Fruit fly (Drosophila melanogaster) whole organism, wandering third instar larva: ENCODE data around the gene CG5282.
A peak's percentile ranks its signal among the peaks of the same experiment; 100 is the strongest.

ENCODE experiments used
- Abd-B ChIP-seq: fragments of >200 bp; optimal IDR thresholded peaks from 2 replicates; lab custom pipeline; 2017; ENCODE audit warnings: missing biosample characterization, missing genetic modification characterization
- CG32264 ChIP-seq: fragments of 200-800 bp; sonication (Bioruptor generic); optimal IDR thresholded peaks from 2 replicates; lab custom pipeline; 2016; ENCODE audit warnings: missing biosample characterization, missing genetic modification characterization
- CG9705 ChIP-seq: fragments of 200-800 bp; sonication (Bioruptor generic); optimal IDR thresholded peaks from 2 replicates; lab custom pipeline; 2018; ENCODE audit warnings: missing biosample characterization, mild to moderate bottlenecking, missing genetic modification characterization
- CrebA ChIP-seq: fragments of 200-800 bp; sonication (Bioruptor generic); optimal IDR thresholded peaks from 2 replicates; lab custom pipeline; 2016; ENCODE audit warnings: missing biosample characterization, mild to moderate bottlenecking, missing genetic modification characterization, borderline replicate concordance
- Dfd ChIP-seq: fragments of >200 bp; optimal IDR thresholded peaks from 2 replicates; lab custom pipeline; 2017; ENCODE audit warnings: missing biosample characterization, missing genetic modification characterization
- Dif ChIP-seq: fragments of 200-275, 200-300 bp; sonication (Bioruptor generic); optimal IDR thresholded peaks from 2 replicates; lab custom pipeline; 2018; ENCODE audit warnings: missing biosample characterization, missing genetic modification characterization; ENCODE audit not compliant: partially characterized antibody
- GATAd ChIP-seq: sonication (Bioruptor generic); optimal IDR thresholded peaks from 2 replicates; lab custom pipeline; 2016; ENCODE audit warnings: missing biosample characterization, missing genetic modification characterization
- Hnf4 ChIP-seq: fragments of 200-800 bp; sonication (Bioruptor generic); optimal IDR thresholded peaks from 2 replicates; lab custom pipeline; 2016; ENCODE audit warnings: missing biosample characterization, mild to moderate bottlenecking, missing genetic modification characterization
- Hr83 ChIP-seq: fragments of 200-300 bp; sonication (Bioruptor generic); optimal IDR thresholded peaks from 2 replicates; lab custom pipeline; 2016; ENCODE audit warnings: missing biosample characterization, mild to moderate bottlenecking, missing genetic modification characterization, moderate library complexity; ENCODE audit not compliant: poor library complexity, severe bottlenecking
- Jra ChIP-seq: sonication (Bioruptor generic); optimal IDR thresholded peaks from 2 replicates; lab custom pipeline; 2016; ENCODE audit warnings: missing biosample characterization, missing genetic modification characterization
- Mio ChIP-seq: sonication (Bioruptor generic); optimal IDR thresholded peaks from 2 replicates; lab custom pipeline; 2016; ENCODE audit warnings: missing biosample characterization, missing genetic modification characterization
- Myc ChIP-seq: fragments of >200 bp; optimal IDR thresholded peaks from 2 replicates; lab custom pipeline; 2017
- N ChIP-seq: fragments of >200 bp; optimal IDR thresholded peaks from 2 replicates; lab custom pipeline; 2018; ENCODE audit warnings: missing biosample characterization, missing external identifiers, missing genetic modification characterization
- OdsH ChIP-seq: fragments of 200-800 bp; sonication (Bioruptor generic); optimal IDR thresholded peaks from 2 replicates; lab custom pipeline; 2016; ENCODE audit warnings: missing biosample characterization, mild to moderate bottlenecking, missing genetic modification characterization
- Rel ChIP-seq, 2 experiments: fragments of 200-800 bp; sonication (Bioruptor generic) in 1 of 2; optimal IDR thresholded peaks; 2 replicates in 1 of 2; 3 replicates in 1 of 2; lab custom pipeline; 2016 to 2019; ENCODE audit warnings: mild to moderate bottlenecking in 2 of 2, missing biosample characterization in 2 of 2, missing genetic modification characterization in 2 of 2, moderate library complexity in 1 of 2
- Sp1 ChIP-seq: fragments of 200-800 bp; sonication (Bioruptor generic); optimal IDR thresholded peaks from 3 replicates; lab custom pipeline; 2019; ENCODE audit warnings: missing biosample characterization, mild to moderate bottlenecking, missing genetic modification characterization, moderate library complexity
- Vsx2 ChIP-seq: fragments of 200-300, 225-300 bp; sonication (Bioruptor generic); optimal IDR thresholded peaks from 2 replicates; lab custom pipeline; 2018; ENCODE audit warnings: missing biosample characterization, missing genetic modification characterization; ENCODE audit not compliant: partially characterized antibody
- dl ChIP-seq, 2 experiments: fragments of 175-275, 200-275 bp in 1 of 2; fragments of 200-275 bp in 1 of 2; sonication (Bioruptor generic); optimal IDR thresholded peaks; lab custom pipeline; 2018; ENCODE audit warnings: mild to moderate bottlenecking in 2 of 2, missing biosample characterization in 2 of 2, missing genetic modification characterization in 2 of 2, moderate library complexity in 2 of 2; ENCODE audit not compliant: partially characterized antibody in 2 of 2, insufficient read depth in 1 of 2
- dmrt93B ChIP-seq: fragments of 200-800 bp; sonication (Bioruptor generic); optimal IDR thresholded peaks from 2 replicates; lab custom pipeline; 2018; ENCODE audit warnings: missing biosample characterization, mild to moderate bottlenecking, missing genetic modification characterization
- foxo ChIP-seq, 2 experiments: fragments of 200-800 bp; sonication (Bioruptor generic); optimal IDR thresholded peaks; 2 replicates in 1 of 2; 3 replicates in 1 of 2; lab custom pipeline; 2016 to 2017; ENCODE audit warnings: missing biosample characterization in 2 of 2, missing genetic modification characterization in 2 of 2
- fru ChIP-seq: fragments of 200-800 bp; sonication (Bioruptor generic); optimal IDR thresholded peaks from 3 replicates; lab custom pipeline; 2016; ENCODE audit warnings: missing biosample characterization, mild to moderate bottlenecking, missing genetic modification characterization
- h ChIP-seq: fragments of 200-800 bp; sonication (Bioruptor generic); optimal IDR thresholded peaks from 3 replicates; lab custom pipeline; 2016; ENCODE audit warnings: missing biosample characterization, mild to moderate bottlenecking, missing genetic modification characterization
- jim ChIP-seq: fragments of 175-275, 200-325 bp; sonication (Bioruptor generic); optimal IDR thresholded peaks from 2 replicates; lab custom pipeline; 2016; ENCODE audit warnings: missing biosample characterization, mild to moderate bottlenecking, missing genetic modification characterization
- lola ChIP-seq: fragments of >200 bp; optimal IDR thresholded peaks from 2 replicates; lab custom pipeline; 2017; ENCODE audit warnings: missing biosample characterization, missing genetic modification characterization
- pan ChIP-seq: fragments of >200 bp; optimal IDR thresholded peaks from 2 replicates; lab custom pipeline; 2017
- rgr ChIP-seq: fragments of 200-800 bp; sonication (Bioruptor generic); optimal IDR thresholded peaks from 3 replicates; lab custom pipeline; 2016; ENCODE audit warnings: missing biosample characterization, mild to moderate bottlenecking, missing genetic modification characterization
- sage ChIP-seq: fragments of 200-800 bp; sonication (Bioruptor generic); optimal IDR thresholded peaks from 2 replicates; lab custom pipeline; 2016; ENCODE audit warnings: missing biosample characterization, mild to moderate bottlenecking, missing genetic modification characterization
- sv ChIP-seq: fragments of 200-800 bp; sonication (Bioruptor generic); optimal IDR thresholded peaks from 3 replicates; lab custom pipeline; 2016; ENCODE audit warnings: missing biosample characterization, missing genetic modification characterization
- woc ChIP-seq: sonication (Bioruptor generic); optimal IDR thresholded peaks from 2 replicates; lab custom pipeline; 2016; ENCODE audit warnings: missing biosample characterization, mild to moderate bottlenecking, missing genetic modification characterization

Gene CG5282

DNA sequence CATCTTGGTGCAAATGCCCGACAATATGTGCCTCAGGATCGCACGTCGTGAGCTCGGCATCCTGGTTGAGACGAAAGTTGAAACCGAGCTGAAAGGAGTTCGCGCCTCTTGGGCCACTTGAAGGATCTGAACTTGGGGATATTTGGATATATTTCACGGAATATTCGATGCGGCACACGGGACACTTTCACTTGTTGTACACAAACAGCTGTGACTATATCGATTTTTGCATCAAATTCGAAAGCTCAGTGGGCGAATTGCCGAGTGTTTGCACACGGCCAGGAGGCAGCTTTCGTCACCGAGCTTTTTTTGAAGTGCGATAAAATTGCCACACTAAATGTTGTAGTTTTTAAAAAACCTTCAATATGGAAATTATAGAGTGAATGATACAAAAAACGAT is 15.5 kb downstream of the CG5282 start, which contains the start of gene CG13248:
Gene CG13248 (minus strand): TSS at position 222 of the 400 bp plus-strand sequence.
- TF ChIP-seq OdsH (GFP tag; lab: Kevin White, UChicago) (no peak), Dif (GFP tag; lab: Kevin White, UChicago) (no peak), N (GFP tag; lab: Kevin White, UChicago) (no peak), sv (GFP tag; lab: Kevin White, UChicago) (no peak), pan (no peak), Dfd (GFP tag; lab: Kevin White, UChicago) (no peak), Vsx2 (no peak), Jra (GFP tag; lab: Kevin White, UChicago) (no peak), jim (GFP tag; lab: Kevin White, UChicago) (no peak)

DNA sequence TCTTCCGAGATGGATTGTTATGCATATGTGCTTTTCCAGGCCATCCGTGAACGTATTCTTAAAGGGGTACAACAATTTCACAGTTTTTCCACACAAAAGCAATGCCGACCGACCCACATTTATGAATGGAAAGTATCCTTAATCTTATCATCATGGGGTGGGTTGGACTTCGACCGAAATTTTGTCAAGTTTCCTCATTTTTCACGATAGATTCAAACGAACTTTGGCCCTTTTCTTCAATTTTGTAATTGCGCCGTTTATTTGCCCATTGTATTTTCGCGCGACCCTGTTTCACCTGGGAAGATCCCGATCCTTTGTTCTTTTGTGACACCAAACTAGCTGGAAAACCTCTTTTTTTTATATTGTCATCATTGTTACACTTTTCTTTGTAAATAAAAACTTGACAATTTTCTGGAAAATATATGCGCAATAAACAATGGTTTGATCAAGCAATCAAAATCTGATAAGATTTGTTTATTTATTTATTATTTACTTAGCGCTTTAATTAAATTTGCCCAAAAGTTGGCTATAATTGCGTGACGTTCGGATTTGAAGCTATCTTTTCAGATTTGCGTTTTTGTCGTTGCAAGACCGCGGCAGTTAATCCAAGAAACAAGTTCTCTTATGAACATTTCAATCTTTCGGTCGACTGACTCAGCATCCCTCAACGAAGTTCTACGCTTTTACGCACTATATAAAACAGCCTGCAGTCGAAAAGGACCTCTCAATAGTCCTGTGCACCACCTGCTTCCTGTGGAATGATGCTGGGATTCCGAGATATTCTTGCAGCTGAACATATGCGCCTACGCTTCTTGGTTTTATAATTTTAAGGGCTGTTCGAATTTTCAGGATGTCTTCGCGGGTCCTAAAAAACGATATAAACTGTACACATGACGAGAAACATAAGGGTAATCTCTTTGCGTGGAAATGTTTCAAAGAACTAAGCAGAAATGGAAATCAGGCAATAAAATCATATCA is 19.6 kb downstream of the CG5282 start:
- no peak for TF ChIP-seq dl (GFP tag; optimal IDR thresholded peaks at IDR 0.05; lab: Kevin White, UChicago; ENCODE audit: insufficient read depth in 1 of 2, partially characterized antibody in 2 of 2)
- no peak for TF ChIP-seq CG32264 (GFP tag; lab: Kevin White, UChicago)
- TF ChIP-seq sage (GFP tag; lab: Kevin White, UChicago) = no peak
- no peak for TF ChIP-seq dmrt93B (GFP tag; lab: Kevin White, UChicago)
- no peak for TF ChIP-seq woc (GFP tag; lab: Kevin White, UChicago)
- TF ChIP-seq CrebA = no peak
- TF ChIP-seq CG9705 = no peak
- no peak for TF ChIP-seq rgr (GFP tag; lab: Kevin White, UChicago)
- TF ChIP-seq Sp1 (GFP tag; lab: Kevin White, UChicago) = peak; percentile 14
- TF ChIP-seq jim (GFP tag; lab: Kevin White, UChicago) = no peak
- peak; percentile 66 for TF ChIP-seq Myc (lab: Kevin White, UChicago)
- TF ChIP-seq N (GFP tag; lab: Kevin White, UChicago) = peak; percentile 64
- TF ChIP-seq Dif (GFP tag; lab: Kevin White, UChicago) = no peak
- no peak for TF ChIP-seq fru (GFP tag; lab: Kevin White, UChicago)
- no peak for TF ChIP-seq Rel (GFP tag; optimal IDR thresholded peaks at IDR 0.05; lab: Kevin White, UChicago)
- no peak for TF ChIP-seq Rel (tag; optimal IDR thresholded peaks at IDR 0.05; lab: Kevin White, UChicago)
- no peak for TF ChIP-seq lola

DNA sequence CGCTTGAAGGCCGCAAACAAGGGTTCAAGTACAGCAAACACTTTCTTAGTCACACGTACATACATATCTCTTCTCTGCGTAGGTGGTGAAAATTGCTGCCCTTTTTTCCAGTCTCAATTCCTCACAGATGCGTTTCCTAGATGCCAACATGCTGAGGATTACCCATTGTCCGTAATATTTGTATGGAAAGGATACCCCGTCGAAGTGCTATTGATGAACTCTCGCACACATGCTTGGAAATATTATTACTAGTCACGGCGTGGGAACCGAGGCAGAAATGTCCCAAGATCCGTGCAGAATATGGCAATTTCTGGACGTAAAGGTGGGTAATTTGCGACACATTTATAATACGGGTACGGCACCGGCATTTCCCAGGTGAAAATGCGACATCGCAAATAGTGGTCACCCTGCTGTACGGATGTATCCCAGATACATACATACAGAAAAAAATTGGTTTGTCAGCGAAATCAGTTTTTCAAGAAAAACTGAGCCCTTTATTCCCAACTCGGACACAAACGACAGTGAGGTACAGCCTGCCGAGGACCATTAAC is 20.5 kb downstream of the CG5282 start:
- TF ChIP-seq GATAd (GFP tag; lab: Kevin White, UChicago) (no peak), dl (GFP tag; optimal IDR thresholded peaks at IDR 0.05; lab: Kevin White, UChicago; ENCODE audit: insufficient read depth in 1 of 2, partially characterized antibody in 2 of 2) (no peak), Rel (GFP tag; optimal IDR thresholded peaks at IDR 0.05; lab: Kevin White, UChicago) (no peak), Rel (tag; optimal IDR thresholded peaks at IDR 0.05; lab: Kevin White, UChicago) (no peak), pan (no peak), OdsH (GFP tag; lab: Kevin White, UChicago) (no peak), sv (GFP tag; lab: Kevin White, UChicago) (no peak), Abd-B (no peak), foxo (GFP tag; optimal IDR thresholded peaks at IDR 0.05; lab: Kevin White, UChicago) (no peak), Dif (GFP tag; lab: Kevin White, UChicago) (no peak), fru (GFP tag; lab: Kevin White, UChicago) (no peak)
- TF ChIP-seq, all 38 proteins: peak for 0

DNA sequence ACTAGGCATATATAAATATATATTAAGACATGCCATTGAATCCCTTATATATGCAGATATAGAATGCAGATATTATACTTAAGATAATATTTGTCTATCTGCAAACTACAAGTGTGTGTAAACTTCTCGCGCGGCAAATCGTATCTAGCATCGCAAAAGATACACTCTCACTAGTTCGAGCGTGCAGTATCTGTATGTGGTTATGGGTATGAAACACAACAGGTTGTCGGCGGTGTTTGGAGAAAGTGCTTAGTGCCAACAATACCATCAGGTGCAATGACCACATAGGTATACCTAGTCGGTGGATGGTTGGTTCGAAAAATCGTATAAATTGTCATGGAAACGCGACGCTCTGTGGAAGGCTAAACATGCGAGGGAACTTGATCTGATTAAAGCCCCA is 21.4 kb downstream of the CG5282 start:
- TF ChIP-seq sage (GFP tag; lab: Kevin White, UChicago) (no peak), h (GFP tag; lab: Kevin White, UChicago) (no peak), rgr (GFP tag; lab: Kevin White, UChicago) (no peak), pan (no peak), fru (GFP tag; lab: Kevin White, UChicago) (no peak), Hnf4 (GFP tag; lab: Kevin White, UChicago) (no peak), Jra (GFP tag; lab: Kevin White, UChicago) (no peak), jim (GFP tag; lab: Kevin White, UChicago) (no peak), Abd-B (no peak), Dfd (GFP tag; lab: Kevin White, UChicago) (no peak), sv (GFP tag; lab: Kevin White, UChicago) (no peak), N (GFP tag; lab: Kevin White, UChicago) (no peak), Hr83 (GFP tag; lab: Kevin White, UChicago) (no peak), Mio (GFP tag; lab: Kevin White, UChicago) (no peak)
- TF ChIP-seq, all 38 proteins: peak for 0
